Worm (Caenorhabditis elegans) whole organism, early embryonic: ENCODE data around the gene AH9.4.

Experiments
- B0310.2 ChIP-seq: sonication (generic microtip); optimal IDR thresholded peaks from 2 replicates; lab custom pipeline; 2016; ENCODE audit warnings: mild to moderate bottlenecking, missing genetic modification characterization, missing compliant biosample characterization
- ama-1 ChIP-seq: fragments of 150-350 bp; optimal IDR thresholded peaks from 2 replicates; lab custom pipeline; 2014
- flt-1 ChIP-seq: fragments of 200-800 bp; sonication (Bioruptor generic); IDR thresholded peaks from 2 replicates; pipeline ENCODE4 v1.3.6; 2022; ENCODE audit warnings: missing genetic modification characterization, missing compliant biosample characterization
- hmbx-1 ChIP-seq: sonication (generic microtip); optimal IDR thresholded peaks from 2 replicates; lab custom pipeline; 2016; ENCODE audit warnings: mild to moderate bottlenecking, missing genetic modification characterization, missing compliant biosample characterization
- hmg-4 ChIP-seq: fragments of 200-800 bp; sonication (Bioruptor generic); optimal IDR thresholded peaks from 2 replicates; lab custom pipeline; 2018; ENCODE audit warnings: mild to moderate bottlenecking, missing genetic modification characterization, missing compliant biosample characterization
- hnd-1 ChIP-seq: sonication (generic microtip); optimal IDR thresholded peaks from 2 replicates; lab custom pipeline; 2016; ENCODE audit warnings: missing genetic modification characterization, missing compliant biosample characterization
- pes-1 ChIP-seq: fragments of 200-800 bp; sonication (Bioruptor generic); IDR thresholded peaks from 2 replicates; pipeline ENCODE4 v1.3.6; 2022; ENCODE audit warnings: missing genetic modification reagents, missing genetic modification characterization, missing compliant biosample characterization
- sea-1 ChIP-seq: fragments of 200-800 bp; sonication (Bioruptor generic); conservative IDR thresholded peaks from 2 replicates; pipeline ENCODE4 v1.3.6; 2022; ENCODE audit warnings: missing genetic modification characterization, missing compliant biosample characterization
- tbx-11 ChIP-seq: fragments of 200-800 bp; sonication (Bioruptor generic); IDR thresholded peaks from 2 replicates; pipeline ENCODE4 v1.3.6; 2022; ENCODE audit warnings: missing genetic modification characterization, missing compliant biosample characterization
- tbx-37 ChIP-seq: fragments of 200-800 bp; sonication (Bioruptor generic); conservative IDR thresholded peaks from 2 replicates; pipeline ENCODE4 v1.3.6; 2022; ENCODE audit warnings: missing genetic modification reagents, missing genetic modification characterization, missing compliant biosample characterization
- tra-4 ChIP-seq: sonication (generic microtip); optimal IDR thresholded peaks from 2 replicates; lab custom pipeline; 2017; ENCODE audit warnings: missing genetic modification characterization, missing compliant biosample characterization

ce11 chrX:2304496-2304895 lies 30.4 kb upstream of the AH9.4 start:
- no peak for TF ChIP-seq hnd-1 (tag; lab: Kevin White, UChicago)
- TF ChIP-seq flt-1, result no peak
- TF ChIP-seq ama-1, result no peak
- no peak for TF ChIP-seq pes-1 (GFP tag; lab: Robert Waterston, UW)
- TF ChIP-seq tra-4 (tag; lab: Kevin White, UChicago), result no peak
- no peak for TF ChIP-seq hmg-4
- no peak for TF ChIP-seq hmbx-1 (tag; lab: Kevin White, UChicago)
- TF ChIP-seq tbx-37 (GFP tag; lab: Robert Waterston, UW), result no peak
- no peak for TF ChIP-seq tbx-11
- TF ChIP-seq sea-1 (GFP tag; lab: Robert Waterston, UW), result no peak
- no peak for TF ChIP-seq B0310.2 (tag; lab: Kevin White, UChicago)
